Fruit fly (Drosophila melanogaster) whole organism, prepupa: ENCODE measurements around the gene Polr3D.

Experiments
- Blimp-1 ChIP-seq: fragments of 200-800 bp; sonication (Bioruptor generic); optimal IDR thresholded peaks from 3 replicates; lab custom pipeline; 2017; ENCODE audit warnings: missing biosample characterization, missing genetic modification characterization, mild to moderate bottlenecking, moderate library complexity, missing genetic modification reagents
- CG16779 ChIP-seq: fragments of 200-800 bp; sonication (Bioruptor generic); optimal IDR thresholded peaks from 3 replicates; lab custom pipeline; 2017; ENCODE audit warnings: missing biosample characterization, mild to moderate bottlenecking, missing genetic modification characterization
- CG32006 ChIP-seq: fragments of 200-800 bp; sonication (Bioruptor generic); optimal IDR thresholded peaks from 3 replicates; lab custom pipeline; 2017; ENCODE audit warnings: missing biosample characterization, mild to moderate bottlenecking, missing genetic modification characterization
- Hr38 ChIP-seq: sonication (Bioruptor generic); optimal IDR thresholded peaks from 2 replicates; lab custom pipeline; 2016; ENCODE audit warnings: missing biosample characterization, missing genetic modification characterization
- Lpt ChIP-seq: fragments of 200-800 bp; sonication (Bioruptor generic); optimal IDR thresholded peaks from 3 replicates; lab custom pipeline; 2016; ENCODE audit warnings: missing biosample characterization, missing genetic modification characterization
- Smox ChIP-seq: fragments of 200-800 bp; sonication (Bioruptor generic); optimal IDR thresholded peaks from 3 replicates; lab custom pipeline; 2016; ENCODE audit warnings: missing biosample characterization, missing genetic modification characterization
- Sox102F ChIP-seq: fragments of 200-800 bp; sonication (Bioruptor generic); optimal IDR thresholded peaks from 2 replicates; lab custom pipeline; 2016; ENCODE audit warnings: missing biosample characterization, mild to moderate bottlenecking, missing genetic modification characterization
- pdm3 ChIP-seq: fragments of 200-800 bp; sonication (Bioruptor generic); optimal IDR thresholded peaks from 3 replicates; lab custom pipeline; 2016; ENCODE audit warnings: missing biosample characterization, missing genetic modification characterization
- vri ChIP-seq: fragments of 200-800 bp; sonication (Bioruptor generic); optimal IDR thresholded peaks from 3 replicates; lab custom pipeline; 2016; ENCODE audit warnings: missing biosample characterization, mild to moderate bottlenecking, missing genetic modification characterization

- TF ChIP-seq Blimp-1 (GFP tag; lab: Kevin White, UChicago) (no peak), Smox (GFP tag; lab: Kevin White, UChicago) (peak; percentile 17), vri (GFP tag; lab: Kevin White, UChicago) (peak; percentile 69), pdm3 (GFP tag; lab: Kevin White, UChicago) (peak; percentile 44), Lpt (GFP tag; lab: Kevin White, UChicago) (no peak), CG32006 (no peak), Hr38 (GFP tag; lab: Kevin White, UChicago) (no peak), CG16779 (tag; lab: Kevin White, UChicago) (no peak), Sox102F (peak; percentile 37)
Measured at dm6 chr3L:18099715-18100114, 9.7 kb downstream of the Polr3D start.
